Worm (Caenorhabditis elegans) whole organism, L4/young adult: Measurements from ENCODE around the gene Y53C12B.1.

Experiments
- W03F9.2 ChIP-seq: fragments of 150-350 bp; optimal IDR thresholded peaks from 2 replicates; lab custom pipeline; 2014; ENCODE audit warnings: missing biosample characterization, missing genetic modification characterization
- dao-5 ChIP-seq: sonication (generic microtip); optimal IDR thresholded peaks from 2 replicates; lab custom pipeline; 2016; ENCODE audit warnings: missing genotype, missing genetic modification characterization, moderate library complexity, missing compliant biosample characterization

- TF ChIP-seq W03F9.2 (tag; lab: Kevin White, UChicago), result no peak
- no peak for TF ChIP-seq dao-5
Observed at ce11 chrII:9724464-9724863, 21.4 kb downstream of the Y53C12B.1 start, which contains the start of gene cutl-2.
